Worm (Caenorhabditis elegans): ENCODE results near the gene Y67D8C.22.
A peak's percentile ranks its signal among the peaks of the same experiment; 100 is the strongest.

Y67D8C.22 gene

DNA sequence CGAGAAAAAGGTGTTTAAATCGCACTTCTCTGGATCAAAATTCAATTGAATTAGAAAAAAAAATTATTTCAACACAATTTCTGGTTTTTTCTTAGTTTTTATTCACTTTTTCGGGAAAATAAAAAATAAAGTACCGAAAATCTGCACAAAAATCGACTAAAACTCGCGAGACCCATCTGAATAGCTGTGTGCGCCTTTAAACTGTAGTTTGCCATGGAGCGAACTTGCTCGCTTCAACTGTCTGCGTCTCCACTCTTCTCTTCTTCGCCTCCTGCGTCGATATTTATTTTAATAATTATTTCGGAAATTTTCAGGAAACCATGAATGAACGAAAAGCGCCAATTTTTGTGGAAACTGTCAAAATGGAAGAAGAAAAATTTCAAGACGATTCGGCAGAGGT lies 20.3 kb downstream of the Y67D8C.22 start:
- no peak for TF ChIP-seq W03F9.2 (tag; optimal IDR thresholded peaks at IDR 0.05)
- TF ChIP-seq him-1 (tag; optimal IDR thresholded peaks at IDR 0.05), result no peak
- no peak for TF ChIP-seq dao-5 (tag; optimal IDR thresholded peaks at IDR 0.05)

DNA sequence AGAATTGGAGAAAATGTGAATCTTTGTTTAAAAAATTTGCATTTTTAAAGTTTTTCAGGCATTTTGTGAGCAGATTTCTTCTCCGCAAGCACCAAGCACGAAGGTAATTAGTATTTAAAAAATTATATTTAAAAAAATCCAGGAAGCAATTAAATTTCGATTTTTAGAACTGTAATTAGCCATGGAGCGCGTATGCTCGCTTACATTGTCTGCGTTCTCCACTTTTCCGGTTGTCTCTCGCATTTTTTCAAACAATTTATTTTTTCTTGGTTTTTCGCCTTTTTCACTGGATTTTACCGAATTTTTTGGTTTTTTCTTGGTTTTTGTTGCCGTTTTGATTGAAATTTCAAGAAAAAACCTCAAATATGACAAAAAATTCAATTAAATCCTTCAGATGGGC lies 20.8 kb downstream of the Y67D8C.22 start:
- TF ChIP-seq W03F9.2 (tag; optimal IDR thresholded peaks at IDR 0.05) (no peak), him-1 (tag; optimal IDR thresholded peaks at IDR 0.05) (no peak), dao-5 (tag; optimal IDR thresholded peaks at IDR 0.05) (no peak)

DNA sequence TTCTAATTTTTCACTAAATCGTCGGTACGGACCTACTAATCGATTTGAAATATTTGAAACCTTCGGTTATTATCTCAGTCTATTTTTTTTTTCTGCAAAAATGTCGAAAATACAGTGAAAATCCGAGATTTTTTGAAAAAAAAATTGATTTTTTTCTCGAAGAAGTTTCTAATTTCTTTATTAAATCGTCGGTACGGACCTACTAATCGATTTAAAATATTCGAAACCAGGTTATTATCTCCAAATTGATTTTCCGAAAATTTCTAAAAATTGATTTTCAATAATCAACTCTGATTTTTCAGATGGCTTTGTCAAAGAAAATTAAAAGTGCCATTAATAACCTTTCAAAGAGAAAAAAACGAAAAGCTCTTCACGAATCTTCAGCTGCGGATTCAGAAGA lies 22.7 kb downstream of the Y67D8C.22 start, which contains the start of gene ivph-3:
TSS of gene ivph-3 (plus strand) at position 301 of the 400 bp plus-strand sequence.
- no peak for TF ChIP-seq dao-5 (tag; optimal IDR thresholded peaks at IDR 0.05)
- TF ChIP-seq him-1 (tag; optimal IDR thresholded peaks at IDR 0.05), result no peak
- TF ChIP-seq W03F9.2 (tag; optimal IDR thresholded peaks at IDR 0.05), result no peak

DNA sequence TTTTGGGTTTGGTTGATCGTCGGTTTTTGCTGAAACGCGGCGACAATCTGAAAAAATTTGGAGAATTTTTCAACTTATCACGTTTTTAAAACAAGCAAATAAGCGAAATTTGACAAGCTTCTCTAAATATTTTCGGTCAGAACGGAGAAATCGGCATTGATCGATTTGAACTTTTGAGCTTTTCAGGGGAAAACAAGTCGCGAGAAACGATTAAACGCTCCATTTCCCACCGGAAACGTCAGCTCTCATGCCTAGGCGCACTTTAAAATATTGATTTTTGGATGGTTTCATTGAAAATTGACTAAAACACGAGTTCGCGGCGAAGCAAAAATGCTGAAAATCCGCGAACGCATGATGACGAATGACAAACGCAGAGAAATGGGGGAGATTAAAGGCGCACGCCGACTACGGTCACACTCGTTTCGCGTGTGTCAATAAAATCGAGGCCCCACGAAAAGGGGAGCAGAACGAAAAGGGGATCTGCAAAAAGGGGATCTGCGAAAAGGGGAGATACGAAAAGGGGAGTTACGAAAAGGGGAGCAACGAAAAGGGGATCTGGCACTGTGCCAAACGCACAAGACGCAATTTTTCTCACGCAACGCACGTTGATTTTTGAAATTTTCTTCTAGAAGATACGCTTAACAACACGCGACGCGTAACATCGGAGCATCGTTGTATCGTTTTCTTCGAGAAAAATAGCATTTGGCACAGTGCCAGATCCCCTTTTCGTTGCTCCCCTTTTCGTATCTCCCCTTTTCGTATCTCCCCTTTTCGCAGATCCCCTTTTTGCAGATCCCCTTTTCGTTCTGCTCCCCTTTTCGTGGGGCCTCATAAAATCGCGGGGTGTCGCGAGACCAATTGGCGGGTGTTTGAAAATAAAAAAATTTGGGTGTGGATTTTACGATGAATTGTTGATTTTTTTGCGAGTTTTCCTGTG lies 25.8 kb downstream of the Y67D8C.22 start, which contains the start of gene eel-1:
TSS of gene eel-1 (minus strand) at position 51 of the 937 bp plus-strand sequence.
- TF ChIP-seq W03F9.2 (tag; optimal IDR thresholded peaks at IDR 0.05) (peak; percentile 72), dao-5 (tag; optimal IDR thresholded peaks at IDR 0.05) (peak; percentile 3), him-1 (tag; optimal IDR thresholded peaks at IDR 0.05) (peak; percentile 85)

DNA sequence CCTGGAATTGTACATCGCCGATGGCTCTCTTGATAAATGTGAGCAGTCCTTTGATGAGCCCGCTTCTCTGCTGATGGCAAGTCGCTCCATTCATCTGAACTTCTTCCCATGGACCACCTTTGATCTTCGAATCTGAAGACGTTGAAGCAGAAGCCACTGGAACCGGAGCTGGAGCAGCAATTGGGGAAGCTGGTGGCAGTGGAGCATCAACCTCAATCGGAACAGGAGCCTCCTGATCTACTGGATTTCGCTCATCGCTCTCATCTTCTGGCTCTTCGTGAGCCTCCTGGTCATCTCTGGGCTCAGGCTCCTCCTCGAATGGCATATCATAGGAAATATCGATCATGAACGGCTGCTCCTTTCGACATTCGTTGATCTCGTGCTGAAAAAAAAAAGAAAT lies 29.2 kb downstream of the Y67D8C.22 start:
- TF ChIP-seq dao-5 (tag; optimal IDR thresholded peaks at IDR 0.05) (no peak), W03F9.2 (tag; optimal IDR thresholded peaks at IDR 0.05) (no peak)

DNA sequence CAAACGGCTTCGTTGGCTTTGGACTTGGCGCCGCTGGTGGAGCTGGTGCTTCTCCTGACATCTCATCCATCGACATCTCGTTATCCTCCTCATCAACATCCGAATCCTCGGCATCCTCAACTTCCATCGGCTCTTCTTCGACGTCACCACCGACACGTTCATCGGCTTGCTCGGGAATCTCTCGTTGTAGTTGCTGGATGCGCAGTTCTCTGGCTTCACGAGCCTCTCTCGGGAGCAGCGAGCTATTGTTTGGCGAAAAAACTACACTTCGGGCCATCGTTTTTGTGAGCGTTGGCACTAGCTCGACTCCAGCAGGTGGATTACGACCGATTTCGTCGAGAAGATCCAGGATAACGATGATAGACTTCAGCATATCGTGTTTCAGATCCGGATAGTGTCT lies 30.1 kb downstream of the Y67D8C.22 start:
- no peak for TF ChIP-seq dao-5 (tag; optimal IDR thresholded peaks at IDR 0.05)
- no peak for TF ChIP-seq him-1 (tag; optimal IDR thresholded peaks at IDR 0.05)
- no peak for TF ChIP-seq W03F9.2 (tag; optimal IDR thresholded peaks at IDR 0.05)

DNA sequence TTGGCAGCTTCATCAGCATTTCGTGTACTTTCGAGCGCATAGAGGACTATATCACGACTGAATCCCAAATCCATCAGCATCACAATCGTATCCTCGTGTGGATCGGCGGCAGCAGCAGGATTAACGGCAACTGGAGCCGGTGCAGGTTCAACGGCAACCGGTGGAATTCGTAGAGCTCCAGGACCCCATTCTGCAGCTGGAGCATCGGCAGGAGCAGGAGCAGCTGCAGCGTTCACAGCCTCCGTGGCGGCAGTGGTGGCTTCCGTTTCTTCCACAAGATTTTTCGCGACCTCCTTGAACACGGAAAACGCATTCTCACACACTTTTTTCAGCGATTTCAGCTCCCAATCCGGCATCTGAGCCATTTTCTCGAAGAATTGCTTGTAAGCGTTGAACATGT lies 31.9 kb downstream of the Y67D8C.22 start:
- TF ChIP-seq him-1 (tag; optimal IDR thresholded peaks at IDR 0.05) (no peak), W03F9.2 (tag; optimal IDR thresholded peaks at IDR 0.05) (no peak), dao-5 (tag; optimal IDR thresholded peaks at IDR 0.05) (no peak)

DNA sequence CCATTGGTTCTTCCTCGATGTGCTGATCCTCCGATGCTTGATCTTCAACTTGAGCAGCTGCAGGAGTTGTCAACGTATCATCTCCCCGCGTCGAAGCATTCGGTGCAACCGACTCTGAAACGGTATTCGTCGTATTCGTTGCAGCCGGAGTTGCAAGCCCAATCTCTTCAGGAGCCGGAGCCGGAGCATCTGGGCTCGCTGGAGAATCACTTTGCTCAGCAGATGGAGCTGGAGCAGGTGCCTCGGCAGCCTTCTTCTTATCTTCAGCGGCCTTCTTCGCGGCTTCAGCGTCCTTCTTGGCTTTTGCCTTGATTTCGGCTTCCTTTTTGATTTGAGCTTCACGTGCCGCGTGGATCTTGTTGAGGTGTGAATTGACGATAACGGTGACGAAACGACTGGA lies 37.4 kb downstream of the Y67D8C.22 start:
- TF ChIP-seq dao-5 (tag; optimal IDR thresholded peaks at IDR 0.05) (no peak), W03F9.2 (tag; optimal IDR thresholded peaks at IDR 0.05) (no peak), him-1 (tag; optimal IDR thresholded peaks at IDR 0.05) (no peak)

DNA sequence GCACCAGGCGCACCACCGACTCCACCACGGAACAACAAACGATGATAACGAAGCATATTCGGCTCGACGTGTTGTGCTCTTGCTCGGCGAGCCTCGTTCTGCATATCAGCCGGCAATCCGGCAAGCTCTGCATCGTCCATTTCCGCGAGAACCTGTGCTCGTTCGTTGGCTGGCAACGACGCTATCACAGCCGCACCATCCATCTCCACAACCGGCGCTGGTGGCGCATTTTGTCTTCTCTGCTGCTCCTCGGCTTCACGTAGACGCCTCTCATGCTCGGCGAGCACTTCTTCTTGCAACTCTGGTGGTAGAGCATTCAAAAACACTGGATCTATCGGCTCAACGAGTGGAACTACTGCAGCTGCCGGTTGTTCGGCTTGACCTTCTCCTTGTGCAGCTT lies 38.2 kb downstream of the Y67D8C.22 start:
- TF ChIP-seq dao-5 (tag; optimal IDR thresholded peaks at IDR 0.05) (no peak), W03F9.2 (tag; optimal IDR thresholded peaks at IDR 0.05) (no peak), him-1 (tag; optimal IDR thresholded peaks at IDR 0.05) (no peak)

DNA sequence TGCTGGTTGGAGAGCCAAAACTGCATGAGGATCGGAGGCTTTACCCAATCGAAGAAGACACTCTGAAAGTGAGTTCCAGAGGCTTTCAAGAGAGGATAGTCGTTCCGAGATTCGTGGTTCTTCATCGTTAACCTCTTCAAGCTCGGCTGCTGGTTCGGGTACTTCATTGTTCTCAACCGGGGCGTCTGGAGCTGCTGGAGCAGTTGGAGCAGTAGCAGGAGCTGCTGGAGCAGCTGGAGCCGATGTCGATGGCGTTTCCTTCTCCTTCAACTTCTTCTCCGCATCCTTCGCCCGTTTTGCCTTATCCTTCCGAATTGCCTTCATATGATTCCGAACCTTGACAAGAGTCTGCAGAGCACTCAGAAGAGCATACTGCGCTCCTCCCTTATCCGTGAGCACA lies 40.7 kb downstream of the Y67D8C.22 start:
- TF ChIP-seq him-1 (tag; optimal IDR thresholded peaks at IDR 0.05) (no peak), W03F9.2 (tag; optimal IDR thresholded peaks at IDR 0.05) (no peak), dao-5 (tag; optimal IDR thresholded peaks at IDR 0.05) (no peak)

DNA sequence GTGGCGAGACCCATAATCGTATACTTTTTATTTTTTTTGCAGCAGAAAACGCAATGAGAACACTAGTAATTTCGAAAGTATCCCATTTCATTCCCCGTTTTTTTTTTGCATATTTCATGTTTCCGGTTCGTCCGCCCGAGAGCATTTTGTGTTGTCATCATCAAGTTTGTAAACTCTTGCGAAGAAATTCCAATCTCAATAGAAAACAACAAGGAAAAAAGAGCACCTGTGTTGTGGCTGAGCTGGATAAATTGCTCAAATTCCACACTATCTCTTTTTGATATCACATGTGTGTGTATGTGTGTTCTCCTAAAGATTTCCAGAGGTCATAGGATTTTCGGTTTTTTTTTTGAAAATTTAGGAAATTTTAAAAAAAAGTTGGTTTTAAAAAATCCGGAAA lies 44.1 kb downstream of the Y67D8C.22 start:
- TF ChIP-seq dao-5 (tag; optimal IDR thresholded peaks at IDR 0.05), result no peak
- no peak for TF ChIP-seq him-1 (tag; optimal IDR thresholded peaks at IDR 0.05)
- TF ChIP-seq W03F9.2 (tag; optimal IDR thresholded peaks at IDR 0.05), result no peak

DNA sequence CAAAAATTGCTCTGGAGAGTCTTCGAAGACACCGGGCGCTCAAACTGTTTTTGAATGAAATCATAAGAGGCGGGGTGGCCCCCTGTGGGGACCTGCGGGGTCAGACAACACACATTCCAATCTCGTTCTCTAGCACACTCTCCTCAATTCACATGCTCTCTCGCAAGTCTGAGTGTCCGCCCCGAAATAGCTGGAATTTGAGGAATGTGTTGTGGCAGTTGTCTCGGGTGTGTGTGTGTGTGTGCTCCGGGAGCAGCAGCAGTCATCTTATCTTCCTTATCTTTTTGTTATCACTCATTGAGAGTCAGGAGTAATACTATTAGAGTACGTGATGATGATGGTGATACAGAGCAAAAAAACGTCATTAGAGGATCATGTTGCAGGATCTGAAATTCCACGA lies 46.2 kb downstream of the Y67D8C.22 start:
- TF ChIP-seq dao-5 (tag; optimal IDR thresholded peaks at IDR 0.05) (no peak), W03F9.2 (tag; optimal IDR thresholded peaks at IDR 0.05) (no peak), him-1 (tag; optimal IDR thresholded peaks at IDR 0.05) (no peak)

DNA sequence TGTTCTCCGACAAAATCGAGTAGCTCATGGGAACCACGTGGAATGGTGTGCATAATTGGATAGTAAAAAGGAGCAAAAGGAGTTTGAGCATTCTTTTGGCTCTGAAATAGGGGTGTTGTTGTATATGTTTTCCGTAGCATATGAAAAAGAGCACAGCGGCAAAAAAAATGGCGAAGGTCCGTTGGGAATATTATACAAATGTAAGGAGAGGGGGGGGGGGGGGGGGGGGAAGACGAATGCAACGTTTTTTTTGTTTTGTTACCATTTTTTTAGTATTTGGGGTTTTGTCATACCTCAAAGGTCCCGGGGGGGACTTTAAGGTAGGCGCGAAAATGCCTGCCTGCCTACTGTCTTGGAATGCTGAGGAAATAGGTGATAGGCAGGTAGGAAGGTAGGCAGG lies 47.3 kb downstream of the Y67D8C.22 start, which contains the start of gene ndnf-1:
TSS of gene ndnf-1 (minus strand) at position 101 of the 400 bp plus-strand sequence.
- TF ChIP-seq W03F9.2 (tag; optimal IDR thresholded peaks at IDR 0.05) (no peak), dao-5 (tag; optimal IDR thresholded peaks at IDR 0.05) (no peak), him-1 (tag; optimal IDR thresholded peaks at IDR 0.05) (no peak)

DNA sequence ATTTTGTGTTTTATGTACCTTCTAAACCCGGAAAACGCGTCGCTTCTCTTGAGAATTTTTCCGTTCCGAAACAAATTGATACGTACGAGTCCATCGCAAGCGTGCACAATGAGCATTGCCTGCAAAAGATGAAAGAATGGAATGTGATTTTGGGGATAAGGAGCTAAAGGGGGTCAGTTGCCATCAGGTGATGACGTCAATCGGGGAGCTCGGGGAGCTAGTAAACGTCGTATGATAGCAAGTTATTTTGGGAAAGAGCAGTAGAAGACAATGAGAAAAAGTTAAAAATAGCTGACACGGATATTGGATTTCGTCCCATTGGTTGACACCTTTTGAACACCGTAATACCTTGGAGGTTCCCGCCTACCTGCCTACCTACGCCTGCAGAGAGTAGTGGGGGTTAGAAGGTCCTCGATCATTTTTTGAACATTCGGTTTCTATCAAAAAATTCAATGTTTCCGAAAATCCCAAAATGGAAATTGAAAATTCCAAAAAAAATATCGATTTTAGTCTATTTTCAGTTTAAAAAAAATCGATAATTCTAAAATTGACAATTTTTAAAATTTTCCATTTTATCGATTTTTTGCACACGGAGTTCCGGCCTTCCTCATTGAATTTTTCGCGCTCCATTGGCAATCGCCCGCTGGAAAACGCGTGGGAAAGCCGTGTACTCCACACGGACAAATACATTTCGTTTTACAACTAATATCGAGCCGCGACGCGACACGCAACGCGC lies 50.1 kb downstream of the Y67D8C.22 start:
- TF ChIP-seq dao-5 (tag; optimal IDR thresholded peaks at IDR 0.05) (no peak), him-1 (tag; optimal IDR thresholded peaks at IDR 0.05) (no peak), W03F9.2 (tag; optimal IDR thresholded peaks at IDR 0.05) (no peak)
